Worm (Caenorhabditis elegans): Measurements from ENCODE around the gene F41G3.18.

DNA sequence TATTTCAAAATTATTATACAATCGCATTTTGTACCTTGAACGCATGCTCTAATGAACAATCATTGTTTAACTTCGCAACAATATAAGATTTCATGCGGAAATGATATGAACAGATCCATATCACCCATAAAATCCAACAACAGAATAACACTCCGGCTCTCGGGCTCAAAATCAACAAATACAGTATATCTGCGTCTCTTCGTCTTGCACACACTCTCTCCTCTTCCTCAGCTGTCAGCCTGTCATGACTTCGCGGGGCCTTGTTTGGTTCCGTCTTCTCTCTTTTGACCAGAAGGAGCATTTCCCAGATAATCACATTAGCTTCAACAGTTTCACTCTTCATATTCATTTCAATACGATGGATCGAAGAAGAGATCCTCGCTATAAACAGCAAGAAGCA is 11.9 kb upstream of the F41G3.18 start, which contains the start of gene F41G3.3:
- TF ChIP-seq pha-4 (tag; optimal IDR thresholded peaks at IDR 0.05) (no peak), lsl-1 (GFP tag; optimal IDR thresholded peaks at IDR 0.05) (no peak), F37B4.10 (GFP tag; IDR thresholded peaks at IDR 0.05) (no peak), ceh-79 (tag; optimal IDR thresholded peaks at IDR 0.05) (no peak), fkh-3 (tag; optimal IDR thresholded peaks at IDR 0.05) (no peak), lin-35 (GFP tag; optimal IDR thresholded peaks at IDR 0.05) (no peak), attf-6 (GFP tag; IDR thresholded peaks at IDR 0.05) (no peak), madf-3 (GFP tag; IDR thresholded peaks at IDR 0.05) (no peak), lin-26 (GFP tag; IDR thresholded peaks at IDR 0.05) (no peak), dpl-1 (GFP tag; optimal IDR thresholded peaks at IDR 0.05) (no peak), cebp-2 (GFP tag; IDR thresholded peaks at IDR 0.05) (no peak), K11D2.4 (GFP tag; IDR thresholded peaks at IDR 0.05) (no peak)

Measured in whole organism, young adult.